Worm (Caenorhabditis elegans): ENCODE measurements around the gene R09A8.2.

Gene R09A8.2

DNA sequence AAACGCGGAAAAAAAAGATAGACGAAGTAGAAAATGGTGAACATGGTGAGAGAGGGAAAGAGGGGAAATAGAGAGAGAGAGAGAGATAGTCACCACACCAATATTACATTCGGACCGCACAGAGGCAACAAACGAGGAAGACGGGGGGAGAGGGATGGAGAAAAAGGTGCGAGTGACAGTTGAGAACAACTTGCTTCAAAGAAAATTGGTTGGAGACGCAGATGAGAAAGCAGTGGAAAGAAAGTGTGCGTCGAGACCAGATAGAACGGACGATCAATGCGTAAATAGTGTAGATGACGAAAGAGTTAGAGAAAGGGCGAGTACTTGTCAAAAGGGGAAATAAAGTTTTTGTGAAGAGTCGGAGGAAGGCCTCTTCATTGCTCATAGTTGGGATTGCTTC, 51.1 kb downstream of the R09A8.2 start (continued):
- no peak for TF ChIP-seq hlh-26 (GFP tag; conservative IDR thresholded peaks at IDR 0.05)
- TF ChIP-seq gei-17 (GFP tag; optimal IDR thresholded peaks at IDR 0.05): no peak
- TF ChIP-seq chd-7 (tag; optimal IDR thresholded peaks at IDR 0.05): peak; percentile 25
- no peak for TF ChIP-seq snpc-4 (GFP tag; optimal IDR thresholded peaks at IDR 0.05)
- peak in 3 of 4 experiments; percentile 18 to 46 (median 38) for TF ChIP-seq snpc-4 (tag; optimal IDR thresholded peaks at IDR 0.05)
- peak; percentile 7 for TF ChIP-seq ztf-26 (tag; optimal IDR thresholded peaks at IDR 0.05)

DNA sequence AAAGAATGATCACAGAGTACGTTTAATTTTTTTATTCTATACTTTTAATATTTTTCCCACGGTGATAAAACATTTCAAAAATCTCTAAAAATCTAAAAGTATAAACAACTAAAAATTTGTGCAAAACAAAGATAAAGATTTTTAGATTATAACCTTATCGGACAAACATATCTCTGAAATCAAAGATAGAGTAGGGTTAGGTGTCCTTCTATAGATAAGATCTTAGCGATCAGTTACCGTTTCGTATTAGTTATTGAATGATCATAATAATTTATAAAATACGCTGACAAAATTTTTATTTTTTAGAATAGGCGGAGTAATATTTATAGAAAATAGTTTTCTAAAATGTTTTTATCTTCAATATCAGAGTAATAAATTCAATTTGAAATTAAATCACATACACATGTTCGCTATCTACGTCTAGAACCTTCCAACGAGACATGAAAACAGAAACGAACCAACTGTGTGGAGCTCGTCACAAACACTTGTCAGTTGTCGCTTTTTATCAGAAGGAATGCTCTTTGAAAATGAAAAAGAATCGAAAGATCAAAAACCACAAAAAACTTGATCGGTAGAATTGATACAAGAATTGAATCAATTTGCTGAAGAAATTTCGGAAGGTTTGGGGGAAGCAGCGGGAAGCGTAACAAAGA, 52.5 kb downstream of the R09A8.2 start:
- no peak for TF ChIP-seq madf-3 (GFP tag; IDR thresholded peaks at IDR 0.05)
- 0 out of 2 replicates have a peak, but pooled peaks have one; percentile 28 for TF ChIP-seq hsf-1 (GFP tag; IDR thresholded peaks at IDR 0.05)
- TF ChIP-seq let-607 (tag; optimal IDR thresholded peaks at IDR 0.05): peak in 1 of 2 experiments; percentile 5
- peak; percentile 22 for TF ChIP-seq nhr-80 (tag; optimal IDR thresholded peaks at IDR 0.05)

Measured in whole organism, young adult.